Worm (Caenorhabditis elegans): ENCODE measurements around the gene pafo-1.
"Not testable (repeated sequence)": the region's sequence is repeated elsewhere in the genome, so short reads cannot be mapped to it uniquely, and the experiment has no call there.

pafo-1 gene

ce11 chrV:11503081-11503751 lies 18.3 kb upstream of the pafo-1 start, which contains the start of gene C55A6.12:
Gene C55A6.12, minus strand, starts transcription at chrV:11503131.
- TF ChIP-seq unc-62 (GFP tag; optimal IDR thresholded peaks at IDR 0.05): no peak

DNA sequence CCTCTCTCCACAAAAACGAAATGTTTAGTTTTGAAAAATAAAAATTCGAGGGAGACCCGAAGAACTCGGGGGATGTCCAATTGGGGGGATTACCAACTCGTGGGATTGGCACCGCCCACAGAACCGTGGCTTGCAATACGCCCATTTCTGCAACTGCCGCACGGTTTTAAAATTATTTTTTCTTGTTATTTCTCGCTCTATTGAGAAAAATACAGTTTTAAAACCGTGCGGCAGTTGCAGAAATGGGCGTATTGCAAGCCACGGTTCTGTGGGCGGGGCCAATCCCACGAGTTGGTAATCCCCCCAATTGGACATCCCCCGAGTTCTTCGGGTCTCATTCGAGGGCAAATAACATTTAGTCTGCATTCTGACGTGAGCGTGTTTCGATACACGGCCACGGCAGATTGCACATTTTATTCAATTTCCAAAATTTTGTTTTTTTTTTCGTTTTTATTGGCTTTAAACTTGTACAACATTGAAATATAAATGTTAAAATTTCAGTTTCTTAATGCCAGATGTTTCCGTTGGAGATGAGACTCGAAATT lies 16.6 kb upstream of the pafo-1 start, which contains the start of the genes C55A6.1 and C55A6.10:
TSS of gene C55A6.1 (minus strand) at position 116 of the 545 bp plus-strand sequence.
TSS of gene C55A6.10 (plus strand) at position 495 of the 545 bp plus-strand sequence.
- TF ChIP-seq unc-62 (GFP tag; optimal IDR thresholded peaks at IDR 0.05): not testable (repeated sequence)

- no peak for TF ChIP-seq unc-62 (GFP tag; optimal IDR thresholded peaks at IDR 0.05)
Measured at ce11 chrV:11506347-11506746, 15.2 kb upstream of the pafo-1 start.

DNA sequence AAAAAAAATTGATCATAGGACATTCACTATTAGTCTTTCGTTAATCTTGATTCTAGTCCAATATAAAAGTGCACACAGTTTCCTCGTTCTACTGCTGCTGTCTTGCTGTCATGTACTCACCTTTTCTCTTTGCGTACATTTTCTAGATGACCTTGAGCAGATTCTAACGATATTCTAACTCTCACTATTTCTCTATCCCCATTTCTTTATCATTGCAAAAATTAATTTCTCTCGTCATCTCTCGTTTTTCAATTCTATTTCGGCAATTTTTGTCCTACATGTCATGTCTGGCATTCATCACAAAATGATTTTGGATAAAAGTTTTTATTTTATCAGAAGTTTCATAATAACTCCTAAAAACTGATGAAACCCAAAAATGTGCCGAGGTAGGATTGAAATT lies 12.7 kb upstream of the pafo-1 start, which contains the start of gene ttll-5:
TSS of gene ttll-5 (plus strand) at position 288 of the 400 bp plus-strand sequence.
- TF ChIP-seq unc-62 (GFP tag; optimal IDR thresholded peaks at IDR 0.05): no peak

DNA sequence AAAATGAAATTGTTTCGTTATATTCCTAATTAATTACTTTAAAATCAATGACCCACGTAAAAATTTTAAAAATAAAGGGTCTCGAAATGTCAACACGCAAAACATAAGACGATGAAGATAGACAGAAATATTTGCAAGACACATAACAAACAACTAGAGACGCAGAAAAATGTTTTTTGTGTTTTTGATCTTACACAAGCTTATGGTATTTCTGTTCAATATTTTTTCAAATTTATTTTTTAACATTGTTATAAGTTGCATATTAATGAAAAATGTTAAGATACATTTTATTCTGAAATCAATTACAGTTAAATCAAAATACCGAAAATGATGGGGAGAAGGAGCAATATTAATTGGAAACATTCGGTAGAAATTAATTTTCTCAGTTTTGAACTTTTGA lies 8.1 kb upstream of the pafo-1 start, which contains the start of gene C55A6.3:
TSS of gene C55A6.3 (minus strand) at position 101 of the 400 bp plus-strand sequence.
- TF ChIP-seq unc-62 (GFP tag; optimal IDR thresholded peaks at IDR 0.05): no peak

DNA sequence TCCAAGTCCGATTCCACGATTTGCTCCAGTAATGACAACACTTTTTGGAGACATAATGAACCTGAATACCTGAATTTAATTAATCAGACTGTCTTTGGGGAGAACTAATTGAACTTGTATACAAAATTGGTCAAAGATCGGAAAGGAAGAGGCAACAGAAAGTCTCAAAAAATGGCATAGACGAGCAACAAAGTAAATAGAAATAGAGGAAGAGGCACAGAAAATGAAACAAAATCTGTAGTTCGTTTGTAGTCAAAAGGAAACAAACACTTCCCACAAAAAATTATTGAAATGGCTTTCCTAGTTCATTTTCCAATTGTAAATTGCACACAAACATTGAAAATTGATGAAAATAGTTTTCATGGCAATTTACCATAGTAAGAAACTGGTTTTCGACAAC lies 6.8 kb upstream of the pafo-1 start, which contains the start of gene C55A6.6:
TSS of gene C55A6.6 (minus strand) at position 61 of the 400 bp plus-strand sequence.
- no peak for TF ChIP-seq unc-62 (GFP tag; optimal IDR thresholded peaks at IDR 0.05)

ce11 chrV:11515145-11515544 lies 6.4 kb upstream of the pafo-1 start:
- no peak for TF ChIP-seq unc-62 (GFP tag; optimal IDR thresholded peaks at IDR 0.05)

- no peak for TF ChIP-seq unc-62 (GFP tag; optimal IDR thresholded peaks at IDR 0.05)
Measured at ce11 chrV:11516141-11516591, 5.3 kb upstream of the pafo-1 start, which contains the start of gene sdz-8. Gene sdz-8, minus strand, starts transcription at chrV:11516191.

DNA sequence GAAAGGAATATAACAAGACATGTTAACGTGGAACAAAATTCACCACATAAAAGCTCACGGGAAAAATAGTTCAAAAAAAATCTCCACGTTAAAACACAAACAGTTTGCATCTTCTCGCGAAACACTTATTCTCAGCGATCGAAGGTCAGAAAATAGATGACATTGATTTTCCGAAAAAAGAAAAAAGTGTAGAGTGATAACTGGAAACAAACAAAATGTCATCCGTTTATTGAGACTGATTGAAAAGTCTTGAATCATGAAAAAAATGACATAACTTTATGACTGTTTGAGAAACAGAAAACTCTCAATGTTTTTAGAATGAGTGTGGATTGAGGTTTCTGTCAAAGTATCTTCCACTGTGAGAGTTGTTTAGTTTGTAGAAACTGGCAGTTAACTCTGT lies 3.7 kb upstream of the pafo-1 start, which contains the start of gene C55A6.4:
TSS of gene C55A6.4 (minus strand) at position 101 of the 400 bp plus-strand sequence.
- no peak for TF ChIP-seq unc-62 (GFP tag; optimal IDR thresholded peaks at IDR 0.05)

ce11 chrV:11520215-11520614 lies 1.3 kb upstream of the pafo-1 start, which contains the start of the genes C55A6.11 and C55A6.7:
Gene C55A6.11, plus strand, starts transcription at chrV:11520515.
Gene C55A6.7, minus strand, starts transcription at chrV:11520530.
- no peak for TF ChIP-seq unc-62 (GFP tag; optimal IDR thresholded peaks at IDR 0.05)

DNA sequence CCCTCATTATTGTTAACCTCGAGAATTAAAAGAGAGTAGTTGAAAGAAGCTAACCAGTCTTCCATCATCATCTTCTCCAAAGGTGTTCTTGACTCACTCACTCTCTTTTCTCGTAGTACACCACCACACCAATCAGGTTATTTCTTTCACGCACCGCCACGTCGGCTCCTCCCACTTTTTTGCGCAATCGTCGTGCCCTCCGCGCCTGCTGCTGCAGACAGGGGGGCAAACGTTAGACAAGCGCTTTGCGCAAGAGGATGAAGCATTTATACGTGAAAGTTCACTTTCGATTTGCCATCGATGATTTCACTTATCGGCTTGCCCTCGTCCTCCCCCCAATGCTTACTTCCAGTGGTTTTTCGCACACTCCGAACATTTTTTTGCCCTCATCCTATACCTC lies 3.8 kb downstream of the pafo-1 start:
- no peak for TF ChIP-seq unc-62 (GFP tag; optimal IDR thresholded peaks at IDR 0.05)

DNA sequence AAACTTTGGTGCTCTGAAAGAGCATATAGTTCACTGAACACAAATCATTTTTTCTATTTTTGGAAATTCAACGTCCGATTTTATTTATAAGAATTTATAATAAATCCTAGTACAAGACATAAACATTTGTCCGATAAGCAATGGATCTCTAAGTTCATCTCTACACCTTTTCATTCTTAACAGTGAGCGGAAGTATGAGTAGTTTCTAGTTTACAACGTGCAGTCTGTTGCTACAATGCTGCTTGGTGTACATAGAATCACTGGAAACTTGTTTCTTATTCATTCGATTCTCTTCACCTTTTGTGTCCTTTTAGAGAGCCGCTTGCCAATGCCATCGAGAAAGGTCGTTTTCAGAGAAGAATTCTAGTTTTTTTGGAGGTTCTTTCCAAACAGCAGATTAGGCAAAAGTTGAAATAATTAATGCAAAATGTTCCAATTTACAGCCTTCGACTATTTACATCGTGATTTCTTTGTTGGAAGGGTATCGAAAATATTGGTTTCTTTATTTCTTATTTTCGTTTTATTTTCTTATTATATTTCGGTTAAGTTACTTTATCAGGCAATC lies 5.5 kb downstream of the pafo-1 start:
- no peak for TF ChIP-seq unc-62 (GFP tag; optimal IDR thresholded peaks at IDR 0.05)

ce11 chrV:11527531-11527930 lies 6.0 kb downstream of the pafo-1 start, which contains the start of gene ccch-1:
Gene ccch-1, plus strand, starts transcription at chrV:11527831.
- TF ChIP-seq unc-62 (GFP tag; optimal IDR thresholded peaks at IDR 0.05): no peak

DNA sequence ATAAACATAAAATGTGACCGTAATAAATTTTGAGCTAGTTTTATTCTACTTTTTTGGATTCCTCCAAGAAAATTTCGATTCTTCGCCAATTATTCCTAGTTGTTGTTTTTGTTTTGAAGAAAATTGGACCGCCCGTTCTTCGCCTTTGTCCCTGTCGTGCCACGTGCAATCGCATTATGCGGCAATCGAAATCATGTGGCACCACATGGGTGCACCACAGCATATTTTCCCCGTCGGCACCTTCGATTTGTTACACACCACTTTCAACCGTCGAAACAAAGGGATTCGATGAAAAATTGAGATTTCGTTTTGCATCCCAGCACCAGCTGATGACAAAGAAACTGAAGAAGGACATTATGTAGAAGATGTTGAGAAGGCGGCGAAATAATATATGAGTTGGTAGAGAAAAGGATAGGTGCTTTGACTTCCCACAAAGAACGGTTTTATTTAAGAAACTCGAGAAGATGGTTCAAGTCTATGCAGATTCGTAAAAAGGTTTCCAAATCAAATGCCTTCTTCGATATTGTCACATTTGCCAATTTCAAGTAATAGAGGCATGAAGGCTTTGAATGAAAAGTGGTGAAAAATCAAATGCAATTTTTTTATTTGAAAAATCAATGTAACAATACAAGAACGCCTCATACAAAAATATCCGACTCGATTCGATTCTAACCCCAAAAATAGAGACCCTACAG lies 7.3 kb downstream of the pafo-1 start:
- no peak for TF ChIP-seq unc-62 (GFP tag; optimal IDR thresholded peaks at IDR 0.05)

- no peak for TF ChIP-seq unc-62 (GFP tag; optimal IDR thresholded peaks at IDR 0.05)
Measured at ce11 chrV:11529541-11529940, 8.0 kb downstream of the pafo-1 start.

ce11 chrV:11531100-11531499 lies 9.6 kb downstream of the pafo-1 start:
- no peak for TF ChIP-seq unc-62 (GFP tag; optimal IDR thresholded peaks at IDR 0.05)
